Fruit fly (Drosophila melanogaster) whole organism, embryonic: ENCODE results near the gene Nthl1.

Experiments
- Abd-B ChIP-seq: fragments of 200-800 bp; sonication (Bioruptor generic); optimal IDR thresholded peaks from 2 replicates; lab custom pipeline; 2018; ENCODE audit warnings: missing biosample characterization, mild to moderate bottlenecking, missing genetic modification characterization, moderate library complexity
- CG10543 ChIP-seq: fragments of 200-800 bp; sonication (Bioruptor generic); optimal IDR thresholded peaks from 3 replicates; lab custom pipeline; 2017; ENCODE audit warnings: missing biosample characterization, mild to moderate bottlenecking, missing genetic modification characterization, moderate library complexity
- CG11456 ChIP-seq: fragments of 200-800 bp; sonication (Bioruptor generic); IDR thresholded peaks from 3 replicates; pipeline ENCODE4 v1.3.6; 2022; ENCODE audit warnings: missing biosample characterization, missing genetic modification characterization
- CG11723 ChIP-seq: fragments of 200-800 bp; sonication (Bioruptor generic); optimal IDR thresholded peaks from 2 replicates; lab custom pipeline; 2017; ENCODE audit warnings: missing biosample characterization, mild to moderate bottlenecking, missing genetic modification characterization
- CG12391 ChIP-seq: fragments of 200-800 bp; sonication (Bioruptor generic); optimal IDR thresholded peaks from 3 replicates; lab custom pipeline; 2018; ENCODE audit warnings: missing biosample characterization, mild to moderate bottlenecking, missing genetic modification characterization, moderate library complexity
- CG14014 ChIP-seq: fragments of 200-800 bp; sonication (Bioruptor generic); IDR thresholded peaks from 2 replicates; pipeline ENCODE4 v1.3.6; 2022; ENCODE audit warnings: missing biosample characterization, missing genetic modification characterization
- CG15601 ChIP-seq: fragments of 200-800 bp; sonication (Bioruptor generic); optimal IDR thresholded peaks from 3 replicates; lab custom pipeline; 2019; ENCODE audit warnings: missing biosample characterization, mild to moderate bottlenecking, missing genetic modification characterization, moderate library complexity
- CG18011 ChIP-seq: fragments of 200-800 bp; sonication (Bioruptor generic); optimal IDR thresholded peaks from 2 replicates; lab custom pipeline; 2017; ENCODE audit warnings: missing biosample characterization, missing genetic modification characterization, mild to moderate bottlenecking, moderate library complexity, missing genotype
- CG18262 ChIP-seq: fragments of 200-800 bp; optimal IDR thresholded peaks from 3 replicates; lab custom pipeline; 2019; ENCODE audit warnings: missing biosample characterization, mild to moderate bottlenecking, missing genetic modification characterization, moderate library complexity
- CG1832 ChIP-seq: fragments of 200-800 bp; sonication (Bioruptor generic); optimal IDR thresholded peaks from 2 replicates; lab custom pipeline; 2017; ENCODE audit warnings: missing biosample characterization, mild to moderate bottlenecking, missing genetic modification characterization, inconsistent platforms
- CG2120 ChIP-seq: fragments of 200-800 bp; sonication (Bioruptor generic); optimal IDR thresholded peaks from 3 replicates; lab custom pipeline; 2016; ENCODE audit warnings: missing biosample characterization, missing genetic modification characterization
- CG2199 ChIP-seq: fragments of 200-800 bp; sonication (Bioruptor generic); IDR thresholded peaks from 3 replicates; pipeline ENCODE4 v1.3.6; 2022; ENCODE audit warnings: missing biosample characterization, missing genetic modification characterization
- CG2712 ChIP-seq: fragments of 200-800 bp; optimal IDR thresholded peaks from 3 replicates; lab custom pipeline; 2019; ENCODE audit warnings: missing biosample characterization, mild to moderate bottlenecking, missing genetic modification characterization, moderate library complexity
- CG30403 ChIP-seq: fragments of 200-800 bp; sonication (Bioruptor generic); optimal IDR thresholded peaks from 3 replicates; lab custom pipeline; 2016; ENCODE audit warnings: missing biosample characterization, missing genetic modification characterization
- CG31224 ChIP-seq: fragments of 200-800 bp; sonication (Bioruptor generic); IDR thresholded peaks from 2 replicates; pipeline ENCODE4 v1.3.6; 2022; ENCODE audit warnings: missing biosample characterization, missing genetic modification characterization
- CG4820 ChIP-seq: fragments of 200-800 bp; sonication (Bioruptor generic); optimal IDR thresholded peaks from 3 replicates; lab custom pipeline; 2016; ENCODE audit warnings: missing biosample characterization, missing genetic modification characterization
- CG6254 ChIP-seq: fragments of 200-800 bp; sonication (Bioruptor generic); optimal IDR thresholded peaks from 3 replicates; lab custom pipeline; 2017; ENCODE audit warnings: mild to moderate bottlenecking, missing biosample characterization, missing genetic modification reagents, missing genetic modification characterization
- CG8089 ChIP-seq: fragments of 200-800 bp; sonication (Bioruptor generic); optimal IDR thresholded peaks from 3 replicates; lab custom pipeline; 2016; ENCODE audit warnings: missing biosample characterization, missing genetic modification characterization
- CG8388 ChIP-seq: fragments of 200-800 bp; sonication (Bioruptor generic); optimal IDR thresholded peaks from 2 replicates; lab custom pipeline; 2019; ENCODE audit warnings: missing biosample characterization, mild to moderate bottlenecking, missing genetic modification characterization, moderate library complexity
- CG9727 ChIP-seq: fragments of 200-800 bp; sonication (Bioruptor generic); optimal IDR thresholded peaks from 3 replicates; lab custom pipeline; 2017; ENCODE audit warnings: missing biosample characterization, mild to moderate bottlenecking, missing genetic modification characterization
- D ChIP-seq, 2 experiments: fragments of 200-800 bp in 1 of 2; fragments of >200 bp in 1 of 2; sonication (Bioruptor generic) in 1 of 2; optimal IDR thresholded peaks; 2 replicates in 1 of 2; 3 replicates in 1 of 2; lab custom pipeline; 2017; ENCODE audit warnings: mild to moderate bottlenecking in 1 of 2, missing biosample characterization in 1 of 2, missing genetic modification characterization in 1 of 2, missing genetic modification reagents in 1 of 2
- Doc2 ChIP-seq: fragments of 200-800 bp; sonication (Bioruptor generic); IDR thresholded peaks from 2 replicates; pipeline ENCODE4 v1.3.6; 2022; ENCODE audit warnings: missing biosample characterization, missing genetic modification characterization
- Eip74EF ChIP-seq, 2 experiments: fragments of 200-800 bp in 1 of 2; fragments of >200 bp in 1 of 2; sonication (Bioruptor generic) in 1 of 2; optimal IDR thresholded peaks; 2 replicates each; lab custom pipeline; 2017 to 2019; ENCODE audit warnings: missing biosample characterization in 2 of 2, missing genetic modification characterization in 2 of 2, mild to moderate bottlenecking in 1 of 2, moderate library complexity in 1 of 2
- Ets65A ChIP-seq: fragments of 200-800 bp; sonication (Bioruptor generic); peaks from one replicate; lab custom pipeline; 2016; ENCODE audit warnings: missing biosample characterization, missing genetic modification characterization
- GATAe ChIP-seq: fragments of 200-800 bp; sonication (Bioruptor generic); conservative IDR thresholded peaks from 2 replicates; pipeline ENCODE4 v1.3.6; 2022; ENCODE audit warnings: missing biosample characterization, missing genetic modification characterization
- HLH54F ChIP-seq: fragments of 200-800 bp; sonication (Bioruptor generic); optimal IDR thresholded peaks from 3 replicates; lab custom pipeline; 2016; ENCODE audit warnings: missing biosample characterization, missing genetic modification characterization
- Hr78 ChIP-seq, 2 experiments: fragments of 200-800 bp in 1 of 2; fragments of >200 bp in 1 of 2; sonication (Bioruptor generic) in 1 of 2; optimal IDR thresholded peaks; 2 replicates each; lab custom pipeline; 2017 to 2019; ENCODE audit warnings: missing biosample characterization in 2 of 2, missing genetic modification characterization in 2 of 2, mild to moderate bottlenecking in 1 of 2, moderate library complexity in 1 of 2
- Lim3 ChIP-seq: fragments of 200-800 bp; sonication (Bioruptor generic); IDR thresholded peaks from 2 replicates; pipeline ENCODE4 v1.3.6; 2022; ENCODE audit warnings: missing biosample characterization, missing genetic modification characterization
- Nf-YB ChIP-seq: fragments of 200-800 bp; sonication (Bioruptor generic); optimal IDR thresholded peaks from 3 replicates; lab custom pipeline; 2019; ENCODE audit warnings: missing biosample characterization, mild to moderate bottlenecking, missing genetic modification characterization, moderate library complexity
- Oaz ChIP-seq: fragments of 200-800 bp; sonication (Bioruptor generic); IDR thresholded peaks from 2 replicates; pipeline ENCODE4 v1.3.6; 2022; ENCODE audit warnings: missing biosample characterization, missing genetic modification characterization
- Pdp1 ChIP-seq, 2 experiments: fragments of 200-800 bp; sonication (Bioruptor generic); optimal IDR thresholded peaks; 3 replicates each; lab custom pipeline; 2016; ENCODE audit warnings: missing biosample characterization in 2 of 2, missing genetic modification characterization in 2 of 2, mild to moderate bottlenecking in 1 of 2, moderate library complexity in 1 of 2
- Side ChIP-seq: fragments of 200-800 bp; sonication (Bioruptor generic); optimal IDR thresholded peaks from 2 replicates; lab custom pipeline; 2016; ENCODE audit warnings: missing biosample characterization, missing genetic modification characterization
- Sox102F ChIP-seq: fragments of 200-800 bp; sonication (Bioruptor generic); optimal IDR thresholded peaks from 2 replicates; lab custom pipeline; 2018; ENCODE audit warnings: missing biosample characterization, mild to moderate bottlenecking, missing genetic modification characterization, moderate library complexity
- az2 ChIP-seq: fragments of 200-800 bp; sonication (Bioruptor generic); optimal IDR thresholded peaks from 3 replicates; lab custom pipeline; 2016; ENCODE audit warnings: missing biosample characterization, missing genetic modification characterization
- bsh ChIP-seq, 2 experiments: fragments of 200-800 bp; sonication (Bioruptor generic); optimal IDR thresholded peaks; 2 replicates each; lab custom pipeline; 2017 to 2018; ENCODE audit warnings: mild to moderate bottlenecking in 2 of 2, missing biosample characterization in 2 of 2, missing genetic modification characterization in 2 of 2, moderate library complexity in 1 of 2
- caup ChIP-seq: fragments of 200-800 bp; sonication (Bioruptor generic); optimal IDR thresholded peaks from 3 replicates; lab custom pipeline; 2017; ENCODE audit warnings: missing biosample characterization, mild to moderate bottlenecking, missing genetic modification characterization, moderate library complexity; ENCODE audit not compliant: severe bottlenecking
- chif ChIP-seq, 2 experiments: fragments of 200-800 bp; sonication (Bioruptor generic); optimal IDR thresholded peaks; 3 replicates each; lab custom pipeline; 2016; ENCODE audit warnings: missing biosample characterization in 2 of 2, missing genetic modification characterization in 2 of 2
- crol ChIP-seq: fragments of 200-800 bp; sonication (Bioruptor generic); IDR thresholded peaks from 2 replicates; pipeline ENCODE4 v1.3.6; 2022; ENCODE audit warnings: missing biosample characterization, missing genetic modification characterization
- grau ChIP-seq: fragments of 200-800 bp; optimal IDR thresholded peaks from 3 replicates; lab custom pipeline; 2019; ENCODE audit warnings: missing biosample characterization, mild to moderate bottlenecking, missing genetic modification characterization, moderate library complexity
- gsb-n ChIP-seq: fragments of 200-800 bp; sonication (Bioruptor generic); optimal IDR thresholded peaks from 3 replicates; lab custom pipeline; 2018; ENCODE audit warnings: missing biosample characterization, mild to moderate bottlenecking, missing genetic modification characterization
- jumu ChIP-seq: fragments of 200-800 bp; sonication (Bioruptor generic); optimal IDR thresholded peaks from 3 replicates; lab custom pipeline; 2016; ENCODE audit warnings: missing biosample characterization, missing genetic modification characterization
- lola ChIP-seq, 3 experiments: fragments of >200 bp in 2 of 3; fragments of 200-800 bp in 1 of 3; sonication (Bioruptor generic) in 1 of 3; optimal IDR thresholded peaks; 2 replicates each; lab custom pipeline; 2017 to 2019; ENCODE audit warnings: missing biosample characterization in 3 of 3, missing genetic modification characterization in 3 of 3, mild to moderate bottlenecking in 1 of 3, moderate library complexity in 1 of 3
- run ChIP-seq: fragments of 200-800 bp; sonication (Bioruptor generic); optimal IDR thresholded peaks from 3 replicates; lab custom pipeline; 2018; ENCODE audit warnings: missing biosample characterization, mild to moderate bottlenecking, missing genetic modification characterization
- sens ChIP-seq: fragments of 200-800 bp; sonication (Bioruptor generic); peaks from one replicate; lab custom pipeline; 2016; ENCODE audit warnings: missing biosample characterization, missing genetic modification characterization
- sna ChIP-seq: fragments of 200-800 bp; sonication (Bioruptor generic); IDR thresholded peaks from 2 replicates; pipeline ENCODE4 v1.3.6; 2022; ENCODE audit warnings: missing biosample characterization, missing genetic modification characterization; ENCODE audit not compliant: partially characterized antibody
- so ChIP-seq: fragments of 200-800 bp; sonication (Bioruptor generic); IDR thresholded peaks from 3 replicates; pipeline ENCODE4 v1.3.6; 2022; ENCODE audit warnings: missing biosample characterization, missing genetic modification characterization
- sug ChIP-seq: fragments of 200-800 bp; optimal IDR thresholded peaks from 2 replicates; lab custom pipeline; 2019; ENCODE audit warnings: missing biosample characterization, mild to moderate bottlenecking, missing genetic modification characterization, moderate library complexity
- vvl ChIP-seq: fragments of 200-800 bp; sonication (Bioruptor generic); IDR thresholded peaks from 2 replicates; pipeline ENCODE4 v1.3.6; 2022; ENCODE audit warnings: missing biosample characterization, missing genetic modification characterization
- z ChIP-seq: fragments of 200-800 bp; sonication (Bioruptor generic); IDR thresholded peaks from 3 replicates; pipeline ENCODE4 v1.3.6; 2022; ENCODE audit warnings: missing biosample characterization, missing genetic modification characterization

The Nthl1 gene

dm6 chr2L:20936420-20936819, 8.8 kb upstream of the Nthl1 start (continued):
- TF ChIP-seq grau (tag; lab: Kevin White, UChicago): no peak
- TF ChIP-seq Doc2 (GFP tag; lab: Robert Waterston, UW): no peak
- peak; percentile 9 for TF ChIP-seq CG30403 (GFP tag; lab: Kevin White, UChicago)
- TF ChIP-seq CG2712 (tag; lab: Kevin White, UChicago): peak; percentile 48
- peak; percentile 4 for TF ChIP-seq gsb-n (tag; lab: Kevin White, UChicago)
- TF ChIP-seq chif (GFP tag; optimal IDR thresholded peaks at IDR 0.05; lab: Kevin White, UChicago): peak in 1 of 2 experiments; percentile 2
- no peak for TF ChIP-seq sug
- no peak for TF ChIP-seq CG18011 (GFP tag; lab: Kevin White, UChicago)
- TF ChIP-seq Side (GFP tag; lab: Kevin White, UChicago): no peak
- TF ChIP-seq CG4820 (GFP tag; lab: Kevin White, UChicago): peak; percentile 13
- peak; percentile 35 for TF ChIP-seq Sox102F (GFP tag; lab: Kevin White, UChicago)
- peak; percentile 52 for TF ChIP-seq CG6254
- no peak for TF ChIP-seq CG14014 (GFP tag; lab: Robert Waterston, UW)
- TF ChIP-seq Nf-YB (GFP tag; lab: Kevin White, UChicago): no peak
- TF ChIP-seq Ets65A (GFP tag; lab: Kevin White, UChicago): peak; percentile 80
- no peak for TF ChIP-seq CG11723 (GFP tag; lab: Kevin White, UChicago)
- TF ChIP-seq Lim3 (GFP tag; lab: Robert Waterston, UW): no peak
- no peak for TF ChIP-seq D (optimal IDR thresholded peaks at IDR 0.05; lab: Kevin White, UChicago)
- TF ChIP-seq D (GFP tag; optimal IDR thresholded peaks at IDR 0.05; lab: Kevin White, UChicago): peak; percentile 47
- no peak for TF ChIP-seq crol (GFP tag; lab: Robert Waterston, UW)
- no peak for TF ChIP-seq sna (GFP tag; lab: Robert Waterston, UW)
- peak; percentile 57 for TF ChIP-seq CG18262 (tag; lab: Kevin White, UChicago)
- TF ChIP-seq CG12391 (tag; lab: Kevin White, UChicago): peak; percentile 9
- peak; percentile 28 for TF ChIP-seq CG9727 (GFP tag; lab: Kevin White, UChicago)
- no peak for TF ChIP-seq so (GFP tag; lab: Robert Waterston, UW)
- TF ChIP-seq CG2120: no peak
- no peak for TF ChIP-seq CG11456 (GFP tag; lab: Robert Waterston, UW)
- TF ChIP-seq vvl (GFP tag; lab: Robert Waterston, UW): no peak
- TF ChIP-seq run: no peak
- no peak for TF ChIP-seq CG31224 (GFP tag; lab: Robert Waterston, UW)
- peak; percentile 36 for TF ChIP-seq CG8388 (GFP tag; lab: Kevin White, UChicago)
- peak in 1 of 2 experiments; percentile 36 for TF ChIP-seq bsh (GFP tag; optimal IDR thresholded peaks at IDR 0.05; lab: Kevin White, UChicago)
- peak; percentile 2 for TF ChIP-seq CG15601 (tag; lab: Kevin White, UChicago)
- no peak for TF ChIP-seq HLH54F (GFP tag; lab: Kevin White, UChicago)
- no peak for TF ChIP-seq Hr78 (GFP tag; optimal IDR thresholded peaks at IDR 0.05; lab: Kevin White, UChicago)
- peak in 1 of 2 experiments; percentile 87 for TF ChIP-seq Pdp1 (GFP tag; optimal IDR thresholded peaks at IDR 0.05; lab: Kevin White, UChicago)
- TF ChIP-seq CG10543: no peak
- TF ChIP-seq Abd-B (GFP tag; lab: Kevin White, UChicago): peak; percentile 22
- peak; percentile 29 for TF ChIP-seq az2 (GFP tag; lab: Kevin White, UChicago)
- TF ChIP-seq lola (GFP tag; optimal IDR thresholded peaks at IDR 0.05; lab: Kevin White, UChicago): peak in 1 of 3 experiments; percentile 47
- no peak for TF ChIP-seq Oaz (GFP tag; lab: Robert Waterston, UW)
- no peak for TF ChIP-seq z (GFP tag; lab: Robert Waterston, UW)
- TF ChIP-seq jumu (GFP tag; lab: Kevin White, UChicago): no peak
- no peak for TF ChIP-seq CG1832
- 0 out of 2 replicates have a peak, but pooled peaks have one; percentile 6 for TF ChIP-seq GATAe (GFP tag; lab: Robert Waterston, UW)
- TF ChIP-seq sens (GFP tag; lab: Kevin White, UChicago): peak; percentile 92
- TF ChIP-seq caup (GFP tag; lab: Kevin White, UChicago): no peak
- TF ChIP-seq CG8089: no peak
- 0 out of 3 replicates have a peak, but pooled peaks have one; percentile 15 for TF ChIP-seq CG2199 (GFP tag; lab: Robert Waterston, UW)
- TF ChIP-seq Eip74EF (GFP tag; optimal IDR thresholded peaks at IDR 0.05; lab: Kevin White, UChicago): no peak
